Worm (Caenorhabditis elegans) whole organism, mixed stage, embryonic: ENCODE measurements around the gene K12D9.1.

ENCODE experiments used
- blmp-1 ChIP-seq: fragments of 150-350 bp; optimal IDR thresholded peaks from 2 replicates; lab custom pipeline; 2014; ENCODE audit warnings: missing biosample characterization, missing genetic modification characterization
- lsy-2 ChIP-seq: fragments of 150-350 bp; optimal IDR thresholded peaks from 2 replicates; lab custom pipeline; 2014; ENCODE audit warnings: missing biosample characterization, missing genetic modification characterization
- mab-5 ChIP-seq: fragments of 150-350 bp; optimal IDR thresholded peaks from 2 replicates; lab custom pipeline; 2014; ENCODE audit warnings: missing biosample characterization, missing genetic modification characterization
- mls-2 ChIP-seq: sonication (generic microtip); optimal IDR thresholded peaks from 2 replicates; lab custom pipeline; 2016; ENCODE audit warnings: mild to moderate bottlenecking, missing genetic modification characterization, moderate library complexity, missing compliant biosample characterization
- nhr-76 ChIP-seq: sonication (generic microtip); optimal IDR thresholded peaks from 2 replicates; lab custom pipeline; 2017; ENCODE audit warnings: missing biosample characterization, missing genetic modification characterization
- snpc-4 ChIP-seq: fragments of 150-350 bp; optimal IDR thresholded peaks from 2 replicates; lab custom pipeline; 2014; ENCODE audit warnings: missing biosample characterization, missing genetic modification characterization
- unc-39 ChIP-seq: fragments of 150-350 bp; optimal IDR thresholded peaks from 2 replicates; lab custom pipeline; 2014; ENCODE audit warnings: missing biosample characterization, missing genetic modification characterization
- ztf-11 ChIP-seq: fragments of 150-350 bp; optimal IDR thresholded peaks from 2 replicates; lab custom pipeline; 2014; ENCODE audit warnings: missing biosample characterization, missing genetic modification characterization

- TF ChIP-seq lsy-2 (no peak), blmp-1 (tag; lab: Kevin White, UChicago) (no peak), unc-39 (tag; lab: Kevin White, UChicago) (no peak), snpc-4 (no peak), ztf-11 (tag; lab: Kevin White, UChicago) (no peak), mls-2 (tag; lab: Kevin White, UChicago) (no peak), mab-5 (tag; lab: Kevin White, UChicago) (no peak), nhr-76 (tag; lab: Kevin White, UChicago) (no peak)
Observed at ce11 chrV:3046364-3046763, 32.1 kb downstream of the K12D9.1 start.
